Worm (Caenorhabditis elegans) whole organism, L4 larva: Measurements from ENCODE around the gene nas-4.
A peak's percentile ranks its signal among the peaks of the same experiment; 100 is the strongest.

Source experiments
- D1046.2 ChIP-seq: fragments of 200-800 bp; sonication (Bioruptor generic); IDR thresholded peaks from 2 replicates; pipeline ENCODE4 v1.3.6; 2022; ENCODE audit warnings: missing genetic modification characterization, missing compliant biosample characterization
- F37D6.2 ChIP-seq: sonication (generic microtip); optimal IDR thresholded peaks from 2 replicates; lab custom pipeline; 2016; ENCODE audit warnings: mild to moderate bottlenecking, missing genetic modification characterization, missing compliant biosample characterization
- F44E2.7 ChIP-seq: fragments of 200-800 bp; sonication (Bioruptor generic); IDR thresholded peaks from 2 replicates; pipeline ENCODE4 v2.1.2; 2022; ENCODE audit warnings: missing genetic modification characterization, missing compliant biosample characterization
- T26A8.4 ChIP-seq: fragments of 200-800 bp; sonication (Bioruptor generic); IDR thresholded peaks from 2 replicates; pipeline ENCODE4 v1.3.6; 2022; ENCODE audit warnings: missing genetic modification characterization, missing compliant biosample characterization
- Y105C5A.15 ChIP-seq: fragments of 200-800 bp; sonication (Bioruptor generic); IDR thresholded peaks from 2 replicates; pipeline ENCODE4 v1.3.6; 2022; ENCODE audit warnings: missing genetic modification characterization, missing compliant biosample characterization
- Y75B8A.6 ChIP-seq: fragments of 200-800 bp; sonication (Bioruptor generic); IDR thresholded peaks from 2 replicates; pipeline ENCODE4 v1.3.6; 2022; ENCODE audit warnings: missing genetic modification reagents, missing genetic modification characterization, missing compliant biosample characterization
- ZK337.2 ChIP-seq: fragments of 200-800 bp; sonication (Bioruptor generic); IDR thresholded peaks from 2 replicates; pipeline ENCODE4 v1.3.6; 2022; ENCODE audit warnings: missing genetic modification reagents, missing genetic modification characterization, missing compliant biosample characterization
- ZK546.5 ChIP-seq, 2 experiments: sonication (generic microtip); optimal IDR thresholded peaks; 2 replicates each; lab custom pipeline; 2017; ENCODE audit warnings: missing biosample characterization in 2 of 2, missing genetic modification characterization in 2 of 2
- aha-1 ChIP-seq: fragments of 150-350 bp; peaks from one replicate; lab custom pipeline; 2014; ENCODE audit warnings: missing biosample characterization, missing genetic modification characterization
- arid-1 ChIP-seq: fragments of 200-800 bp; sonication (Bioruptor generic); conservative IDR thresholded peaks from 2 replicates; pipeline ENCODE4 v1.3.6; 2022; ENCODE audit warnings: missing genetic modification reagents, missing genetic modification characterization, missing compliant biosample characterization
- ceh-44 ChIP-seq: fragments of 200-800 bp; sonication (Bioruptor generic); IDR thresholded peaks from 2 replicates; pipeline ENCODE4 v1.3.6; 2022; ENCODE audit warnings: missing genetic modification reagents, missing genetic modification characterization, missing compliant biosample characterization
- ceh-82 ChIP-seq: sonication (generic microtip); optimal IDR thresholded peaks from 2 replicates; lab custom pipeline; 2017; ENCODE audit warnings: missing biosample characterization, missing genetic modification characterization
- ctbp-1 ChIP-seq: fragments of 200-800 bp; sonication (Bioruptor generic); IDR thresholded peaks from 2 replicates; pipeline ENCODE4 v1.3.6; 2022; ENCODE audit warnings: missing genetic modification reagents, missing genetic modification characterization, missing compliant biosample characterization
- daf-12 ChIP-seq: fragments of 150-350 bp; optimal IDR thresholded peaks from 2 replicates; lab custom pipeline; 2014; ENCODE audit warnings: missing biosample characterization, missing genetic modification reagents, missing genetic modification characterization
- daf-16 ChIP-seq, 3 experiments: sonication (generic microtip); optimal IDR thresholded peaks; 2 replicates each; lab custom pipeline; 2016 to 2017; ENCODE audit warnings: missing genetic modification characterization in 3 of 3, missing genetic modification reagents in 3 of 3, mild to moderate bottlenecking in 2 of 3, missing compliant biosample characterization in 2 of 3, missing biosample characterization in 1 of 3, moderate library complexity in 1 of 3
- dpl-1 ChIP-seq: fragments of 150-350 bp; optimal IDR thresholded peaks from 2 replicates; lab custom pipeline; 2014; ENCODE audit warnings: missing biosample characterization, missing genetic modification reagents, missing genetic modification characterization
- duxl-1 ChIP-seq: sonication (generic microtip); optimal IDR thresholded peaks from 2 replicates; lab custom pipeline; 2016; ENCODE audit warnings: mild to moderate bottlenecking, missing genetic modification characterization, moderate library complexity, missing compliant biosample characterization; ENCODE audit not compliant: poor library complexity
- dve-1 ChIP-seq: sonication (generic microtip); optimal IDR thresholded peaks from 2 replicates; lab custom pipeline; 2017; ENCODE audit warnings: antibody characterized with exemption, mild to moderate bottlenecking, missing genetic modification characterization, missing compliant biosample characterization; ENCODE audit not compliant: insufficient read depth
- gei-8 ChIP-seq: fragments of 200-800 bp; sonication (Bioruptor generic); optimal IDR thresholded peaks from 2 replicates; lab custom pipeline; 2018; ENCODE audit warnings: mild to moderate bottlenecking, missing genetic modification characterization, missing compliant biosample characterization
- hlh-11 ChIP-seq: fragments of 200-800 bp; sonication (Bioruptor generic); optimal IDR thresholded peaks from 2 replicates; lab custom pipeline; 2018; ENCODE audit warnings: mild to moderate bottlenecking, missing genetic modification characterization, missing compliant biosample characterization
- jun-1 ChIP-seq: fragments of 150-350 bp; optimal IDR thresholded peaks from 2 replicates; lab custom pipeline; 2014; ENCODE audit warnings: missing biosample characterization, missing genetic modification reagents, missing genetic modification characterization
- lin-15B ChIP-seq: fragments of 150-350 bp; sonication (generic microtip); optimal IDR thresholded peaks from 3 replicates; lab custom pipeline; 2014; ENCODE audit warnings: missing biosample characterization, missing genetic modification characterization
- lin-29 ChIP-seq: fragments of 200-800 bp; sonication (Bioruptor generic); IDR thresholded peaks from 2 replicates; pipeline ENCODE4 v1.3.6; 2022; ENCODE audit warnings: missing genetic modification reagents, missing genetic modification characterization, missing compliant biosample characterization
- lin-38 ChIP-seq: fragments of 200-800 bp; sonication (Bioruptor generic); IDR thresholded peaks from 2 replicates; pipeline ENCODE4 v1.3.6; 2022; ENCODE audit warnings: missing genetic modification reagents, missing genetic modification characterization, missing compliant biosample characterization
- lir-3 ChIP-seq: sonication (generic microtip); optimal IDR thresholded peaks from 2 replicates; lab custom pipeline; 2016; ENCODE audit warnings: mild to moderate bottlenecking, missing genetic modification characterization, missing compliant biosample characterization
- madf-5 ChIP-seq, 2 experiments: fragments of 200-800 bp; sonication (Bioruptor generic); IDR thresholded peaks; 2 replicates each; pipeline ENCODE4 v1.3.6; 2022; ENCODE audit warnings: missing compliant biosample characterization in 2 of 2, missing genetic modification characterization in 2 of 2
- nhr-10 ChIP-seq: fragments of 150-350 bp; optimal IDR thresholded peaks from 2 replicates; lab custom pipeline; 2014; ENCODE audit warnings: missing biosample characterization, missing genetic modification characterization
- nhr-111 ChIP-seq: fragments of 200-800 bp; sonication (Bioruptor generic); optimal IDR thresholded peaks from 2 replicates; lab custom pipeline; 2018; ENCODE audit warnings: mild to moderate bottlenecking, missing genetic modification characterization, missing compliant biosample characterization
- nhr-28 ChIP-seq: fragments of 150-350 bp; optimal IDR thresholded peaks from 2 replicates; lab custom pipeline; 2014; ENCODE audit warnings: missing biosample characterization, missing genetic modification characterization
- nhr-41 ChIP-seq: fragments of 200-800 bp; sonication (Bioruptor generic); IDR thresholded peaks from 2 replicates; pipeline ENCODE4 v1.3.6; 2022; ENCODE audit warnings: missing genetic modification reagents, missing genetic modification characterization, missing compliant biosample characterization
- nhr-42 ChIP-seq: fragments of 200-800 bp; sonication (Bioruptor generic); IDR thresholded peaks from 2 replicates; pipeline ENCODE4 v1.3.6; 2022; ENCODE audit warnings: missing genetic modification characterization, missing compliant biosample characterization
- nhr-48 ChIP-seq: sonication (generic microtip); optimal IDR thresholded peaks from 2 replicates; lab custom pipeline; 2016; ENCODE audit warnings: mild to moderate bottlenecking, missing genetic modification characterization, missing compliant biosample characterization
- php-3 ChIP-seq: fragments of 200-800 bp; sonication (Bioruptor generic); IDR thresholded peaks from 2 replicates; pipeline ENCODE4 v1.3.6; 2022; ENCODE audit warnings: missing genetic modification reagents, missing genetic modification characterization, missing compliant biosample characterization
- rbr-2 ChIP-seq: sonication (generic microtip); optimal IDR thresholded peaks from 2 replicates; lab custom pipeline; 2016; ENCODE audit warnings: missing genotype, missing genetic modification characterization, missing compliant biosample characterization
- saeg-2 ChIP-seq: fragments of 200-800 bp; sonication (Bioruptor generic); IDR thresholded peaks from 2 replicates; pipeline ENCODE4 v1.3.6; 2022; ENCODE audit warnings: missing genetic modification reagents, missing genetic modification characterization, missing compliant biosample characterization
- sdz-12 ChIP-seq: fragments of 200-800 bp; sonication (Bioruptor generic); optimal IDR thresholded peaks from 2 replicates; lab custom pipeline; 2018; ENCODE audit warnings: mild to moderate bottlenecking, missing genetic modification characterization, missing compliant biosample characterization
- set-16 ChIP-seq: fragments of 200-800 bp; sonication (Bioruptor generic); IDR thresholded peaks from 2 replicates; pipeline ENCODE4 v1.3.6; 2022; ENCODE audit warnings: missing genetic modification reagents, missing genetic modification characterization, missing compliant biosample characterization
- snpc-1.2 ChIP-seq: fragments of 200-800 bp; sonication (Bioruptor generic); IDR thresholded peaks from 2 replicates; pipeline ENCODE4 v1.3.6; 2022; ENCODE audit warnings: missing genetic modification reagents, missing genetic modification characterization, missing compliant biosample characterization
- snpc-4 ChIP-seq: fragments of 150-350 bp; optimal IDR thresholded peaks from 2 replicates; lab custom pipeline; 2014; ENCODE audit warnings: missing biosample characterization, missing genetic modification characterization
- tra-1 ChIP-seq: fragments of 200-800 bp; sonication (Bioruptor generic); IDR thresholded peaks from 2 replicates; pipeline ENCODE4 v1.3.6; 2022; ENCODE audit warnings: missing genetic modification reagents, missing genetic modification characterization, missing compliant biosample characterization
- unc-39 ChIP-seq: sonication (generic microtip); optimal IDR thresholded peaks from 2 replicates; lab custom pipeline; 2017; ENCODE audit warnings: missing biosample characterization, missing genetic modification characterization
- unc-62 ChIP-seq, 3 experiments: fragments of 150-350 bp in 1 of 3; sonication (generic microtip); optimal IDR thresholded peaks in 2 of 3; peaks in 1 of 3; 1 replicate in 1 of 3; 2 replicates in 2 of 3; lab custom pipeline; 2014 to 2017; ENCODE audit warnings: missing biosample characterization in 3 of 3, missing genetic modification characterization in 3 of 3, missing genetic modification reagents in 3 of 3, missing genotype in 1 of 3
- vab-7 ChIP-seq: fragments of 200-800 bp; sonication (Bioruptor generic); IDR thresholded peaks from 2 replicates; pipeline ENCODE4 v1.3.6; 2022; ENCODE audit warnings: missing genetic modification reagents, missing genetic modification characterization, missing compliant biosample characterization
- zag-1 ChIP-seq: fragments of 150-350 bp; optimal IDR thresholded peaks from 2 replicates; lab custom pipeline; 2014; ENCODE audit warnings: missing biosample characterization, missing genetic modification characterization
- zfp-2 ChIP-seq: sonication (generic microtip); optimal IDR thresholded peaks from 2 replicates; lab custom pipeline; 2016; ENCODE audit warnings: mild to moderate bottlenecking, missing genetic modification characterization, missing compliant biosample characterization
- zip-11 ChIP-seq: fragments of 200-800 bp; sonication (Bioruptor generic); IDR thresholded peaks from 2 replicates; pipeline ENCODE4 v1.3.6; 2022; ENCODE audit warnings: missing genetic modification characterization, missing compliant biosample characterization
- ztf-11 ChIP-seq: fragments of 150-350 bp; optimal IDR thresholded peaks from 2 replicates; lab custom pipeline; 2014; ENCODE audit warnings: missing biosample characterization, missing genetic modification characterization

Gene nas-4

DNA sequence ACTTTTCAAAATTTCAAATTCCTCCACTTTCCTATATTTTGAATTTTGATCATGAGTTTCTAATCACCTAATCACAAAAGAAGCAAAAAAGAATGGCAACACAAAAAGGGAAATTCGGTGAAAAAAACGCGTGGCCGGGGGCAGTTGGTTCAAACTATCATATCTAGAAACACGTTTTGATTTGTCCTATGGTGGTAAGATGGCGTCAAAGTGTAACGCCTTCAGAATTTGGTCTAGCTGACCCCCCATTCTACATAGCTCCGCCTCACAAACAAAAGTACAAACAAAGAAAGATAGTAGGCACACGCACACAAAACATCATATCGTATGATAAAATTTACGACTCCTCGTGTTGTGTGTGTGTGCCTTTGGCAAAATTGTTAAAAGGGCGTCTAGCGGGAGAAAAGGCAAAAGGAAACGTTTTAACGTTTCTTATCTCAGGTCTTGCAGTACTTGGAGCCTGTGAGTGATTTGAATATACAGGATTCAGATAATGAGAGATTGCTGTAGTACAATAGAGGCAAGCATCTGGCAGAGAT, 6.6 kb upstream of the nas-4 start (continued):
- TF ChIP-seq nhr-48 (no peak), arid-1 (no peak), F37D6.2 (no peak), zag-1 (tag; lab: Kevin White, UChicago) (no peak), gei-8 (GFP tag; lab: Kevin White, UChicago) (no peak), F44E2.7 (no peak), madf-5 (GFP tag; IDR thresholded peaks at IDR 0.05; lab: Robert Waterston, UW) (no peak), ctbp-1 (GFP tag; lab: Robert Waterston, UW) (no peak), nhr-42 (GFP tag; lab: Robert Waterston, UW) (no peak), zfp-2 (no peak), duxl-1 (tag; lab: Kevin White, UChicago) (no peak), vab-7 (GFP tag; lab: Robert Waterston, UW) (no peak), ZK546.5 (tag; optimal IDR thresholded peaks at IDR 0.05; lab: Kevin White, UChicago) (no peak), lir-3 (no peak), lin-15B (tag; lab: Kevin White, UChicago) (no peak)
- TF ChIP-seq, all 104 proteins: peak for 22

DNA sequence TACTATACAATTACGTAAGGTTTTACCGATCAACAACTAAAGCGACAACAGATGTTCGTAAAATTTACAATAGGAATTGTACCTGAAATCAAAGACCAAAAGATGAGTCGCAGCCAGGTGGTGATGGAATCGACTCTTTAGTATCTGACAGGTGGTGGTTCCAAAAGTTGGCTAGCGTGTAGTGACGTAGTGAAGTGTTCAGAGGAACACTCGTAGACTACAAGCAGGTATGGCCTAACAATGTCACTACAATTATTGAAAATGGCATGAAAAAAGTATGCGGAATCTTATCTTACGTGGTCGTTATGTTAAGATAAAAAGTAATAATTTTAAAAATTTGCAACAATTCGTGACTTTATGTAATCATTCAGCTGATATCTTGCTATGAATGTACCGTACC, 6.0 kb upstream of the nas-4 start:
- TF ChIP-seq aha-1 (tag; lab: Kevin White, UChicago): peak; percentile 63
- no peak for TF ChIP-seq dve-1
- no peak for TF ChIP-seq F37D6.2
- no peak for TF ChIP-seq Y75B8A.6
- TF ChIP-seq nhr-10: peak; percentile 45

DNA sequence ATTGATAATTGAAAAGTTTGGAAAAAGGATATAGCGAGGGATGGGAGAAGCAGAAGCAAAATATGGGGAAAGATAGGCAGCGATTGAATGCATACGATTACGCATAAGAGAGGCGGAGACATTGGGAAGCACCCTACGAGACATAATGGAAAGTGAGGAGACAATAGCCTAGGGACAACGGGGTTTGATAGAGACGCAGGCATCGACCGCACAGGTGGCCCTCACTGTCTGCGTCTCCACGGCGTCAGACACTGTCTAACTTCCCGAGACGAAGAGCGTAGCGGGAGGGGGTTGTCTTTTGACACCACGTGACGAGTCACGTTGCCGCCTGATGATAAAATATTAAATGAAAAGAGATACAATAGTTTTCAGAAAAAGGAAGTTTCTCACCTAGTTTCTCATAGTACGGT, 5.5 kb upstream of the nas-4 start:
- TF ChIP-seq ztf-11 (tag; lab: Kevin White, UChicago) (no peak), tra-1 (peak; percentile 94), zip-11 (GFP tag; lab: Robert Waterston, UW) (no peak), ctbp-1 (GFP tag; lab: Robert Waterston, UW) (peak; percentile 56; the same call in 1 of the 2 replicates), php-3 (GFP tag; lab: Robert Waterston, UW) (peak; percentile 93), ceh-82 (tag; lab: Kevin White, UChicago) (no peak), dpl-1 (GFP tag; lab: Kevin White, UChicago) (peak; percentile 18), lin-15B (tag; lab: Kevin White, UChicago) (no peak), Y105C5A.15 (GFP tag; lab: Robert Waterston, UW) (0 out of 2 replicates have a peak, but pooled peaks have one; percentile 25), snpc-1.2 (GFP tag; lab: Robert Waterston, UW) (no peak), unc-62 (GFP tag; optimal IDR thresholded peaks at IDR 0.05 in 1 of 2; lab: Kevin White, UChicago) (peak in 1 of 2 experiments; percentile 99), unc-62 (tag; optimal IDR thresholded peaks at IDR 0.05; lab: Kevin White, UChicago) (no peak), jun-1 (peak; percentile 27), D1046.2 (GFP tag; lab: Robert Waterston, UW) (no peak), ZK546.5 (tag; optimal IDR thresholded peaks at IDR 0.05; lab: Kevin White, UChicago) (no peak), daf-16 (GFP tag; optimal IDR thresholded peaks at IDR 0.05; lab: Kevin White, UChicago) (peak; percentile 70 to 83), daf-16 (tag; optimal IDR thresholded peaks at IDR 0.05; lab: Kevin White, UChicago) (peak; percentile 58), nhr-111 (GFP tag; lab: Kevin White, UChicago) (no peak), ceh-44 (GFP tag; lab: Robert Waterston, UW) (no peak), rbr-2 (tag; lab: Kevin White, UChicago) (peak; percentile 84), lir-3 (no peak), sdz-12 (GFP tag; lab: Kevin White, UChicago) (no peak), set-16 (GFP tag; lab: Robert Waterston, UW) (peak; percentile 88), daf-12 (tag; lab: Kevin White, UChicago) (no peak), saeg-2 (GFP tag; lab: Robert Waterston, UW) (peak; percentile 93), snpc-4 (tag; lab: Kevin White, UChicago) (no peak), lin-29 (GFP tag; lab: Robert Waterston, UW) (no peak), nhr-28 (tag; lab: Kevin White, UChicago) (peak; percentile 86), hlh-11 (tag; lab: Kevin White, UChicago) (peak; percentile 99), lin-38 (GFP tag; lab: Robert Waterston, UW) (peak; percentile 68), unc-39 (no peak), nhr-41 (GFP tag; lab: Robert Waterston, UW) (peak; percentile 54; the same call in 1 of the 2 replicates), T26A8.4 (GFP tag; lab: Robert Waterston, UW) (peak; percentile 93), gei-8 (GFP tag; lab: Kevin White, UChicago) (peak; percentile 74), zag-1 (tag; lab: Kevin White, UChicago) (no peak), ZK337.2 (0 out of 2 replicates have a peak, but pooled peaks have one; percentile 39)
